Worm (Caenorhabditis elegans) whole organism, L3 larva: ENCODE measurements around the gene W03H9.1.

Experiments used
- R02D3.7 ChIP-seq: fragments of 150-350 bp; optimal IDR thresholded peaks from 2 replicates; lab custom pipeline; 2014; ENCODE audit warnings: missing biosample characterization, missing genetic modification characterization
- ceh-82 ChIP-seq: fragments of 150-350 bp; optimal IDR thresholded peaks from 2 replicates; lab custom pipeline; 2014; ENCODE audit warnings: missing biosample characterization, missing genetic modification characterization
- eor-1 ChIP-seq, 2 experiments: fragments of 150-350 bp; optimal IDR thresholded peaks; 2 replicates each; lab custom pipeline; 2014 to 2018; ENCODE audit warnings: missing biosample characterization in 2 of 2, missing genetic modification characterization in 2 of 2
- jun-1 ChIP-seq: fragments of 150-350 bp; optimal IDR thresholded peaks from 2 replicates; lab custom pipeline; 2014; ENCODE audit warnings: missing biosample characterization, missing genetic modification reagents, missing genetic modification characterization
- nhr-11 ChIP-seq: fragments of 150-350 bp; optimal IDR thresholded peaks from 2 replicates; lab custom pipeline; 2014; ENCODE audit warnings: missing biosample characterization, missing genetic modification characterization
- nhr-12 ChIP-seq: fragments of 150-350 bp; optimal IDR thresholded peaks from 2 replicates; lab custom pipeline; 2014; ENCODE audit warnings: missing biosample characterization, missing genetic modification characterization
- nhr-76 ChIP-seq: fragments of 150-350 bp; sonication (generic microtip); optimal IDR thresholded peaks from 5 replicates; lab custom pipeline; 2014; ENCODE audit warnings: missing biosample characterization, missing genetic modification characterization
- nhr-77 ChIP-seq: fragments of 150-350 bp; optimal IDR thresholded peaks from 2 replicates; lab custom pipeline; 2014; ENCODE audit warnings: missing biosample characterization, missing genetic modification characterization

- TF ChIP-seq jun-1 (tag; lab: Kevin White, UChicago) (no peak), R02D3.7 (tag; lab: Kevin White, UChicago) (no peak), nhr-77 (no peak), eor-1 (tag; optimal IDR thresholded peaks at IDR 0.05; lab: Kevin White, UChicago) (no peak), nhr-11 (tag; lab: Kevin White, UChicago) (no peak), ceh-82 (no peak), nhr-12 (tag; lab: Kevin White, UChicago) (no peak), nhr-76 (no peak)
Measured at ce11 chrII:14171558-14171957, 21.6 kb upstream of the W03H9.1 start, which contains the start of gene eat-2.
